Worm (Caenorhabditis elegans) whole organism, late embryonic: ENCODE measurements around the gene fbxb-103.

Experiments
- K02D7.2 ChIP-seq: sonication (generic microtip); optimal IDR thresholded peaks from 2 replicates; lab custom pipeline; 2017; ENCODE audit warnings: mild to moderate bottlenecking, missing genetic modification characterization, missing compliant biosample characterization
- K09A11.1 ChIP-seq: sonication (generic microtip); optimal IDR thresholded peaks from 2 replicates; lab custom pipeline; 2017; ENCODE audit warnings: antibody characterized with exemption, mild to moderate bottlenecking, missing genetic modification characterization, missing compliant biosample characterization; ENCODE audit not compliant: insufficient read depth
- ahr-1 ChIP-seq: sonication (generic microtip); optimal IDR thresholded peaks from 2 replicates; lab custom pipeline; 2016; ENCODE audit warnings: missing genetic modification characterization, missing compliant biosample characterization
- ceh-14 ChIP-seq: sonication (generic microtip); optimal IDR thresholded peaks from 2 replicates; lab custom pipeline; 2016; ENCODE audit warnings: missing genotype, missing genetic modification characterization, missing compliant biosample characterization
- ceh-30 ChIP-seq: fragments of 150-350 bp; optimal IDR thresholded peaks from 2 replicates; lab custom pipeline; 2014; ENCODE audit warnings: missing biosample characterization, missing genetic modification characterization
- ceh-34 ChIP-seq: sonication (generic microtip); optimal IDR thresholded peaks from 2 replicates; lab custom pipeline; 2016; ENCODE audit warnings: mild to moderate bottlenecking, missing genetic modification characterization, missing compliant biosample characterization
- ceh-45 ChIP-seq: fragments of 200-800 bp; sonication (Bioruptor generic); IDR thresholded peaks from 2 replicates; pipeline ENCODE4 v1.3.6; 2022; ENCODE audit warnings: missing genetic modification reagents, missing genetic modification characterization, missing compliant biosample characterization
- ceh-48 ChIP-seq: sonication (generic microtip); optimal IDR thresholded peaks from 2 replicates; lab custom pipeline; 2016; ENCODE audit warnings: missing genetic modification characterization, inconsistent platforms, missing compliant biosample characterization
- ceh-6 ChIP-seq: fragments of 200-800 bp; sonication (Bioruptor generic); optimal IDR thresholded peaks from 2 replicates; lab custom pipeline; 2018; ENCODE audit warnings: mild to moderate bottlenecking, missing genetic modification characterization, missing compliant biosample characterization
- dmd-4 ChIP-seq: sonication (generic microtip); optimal IDR thresholded peaks from 2 replicates; lab custom pipeline; 2016; ENCODE audit warnings: borderline replicate concordance, missing genetic modification characterization, missing compliant biosample characterization
- dve-1 ChIP-seq: sonication (generic microtip); optimal IDR thresholded peaks from 2 replicates; lab custom pipeline; 2017; ENCODE audit warnings: antibody characterized with exemption, mild to moderate bottlenecking, missing genetic modification characterization, missing compliant biosample characterization
- fkh-10 ChIP-seq: fragments of 150-350 bp; optimal IDR thresholded peaks from 2 replicates; lab custom pipeline; 2014; ENCODE audit warnings: missing biosample characterization, missing genetic modification reagents, missing genetic modification characterization
- hlh-13 ChIP-seq: fragments of 200-800 bp; sonication (Bioruptor generic); optimal IDR thresholded peaks from 2 replicates; lab custom pipeline; 2018; ENCODE audit warnings: mild to moderate bottlenecking, missing genetic modification characterization, missing compliant biosample characterization
- hlh-15 ChIP-seq: sonication (generic microtip); optimal IDR thresholded peaks from 2 replicates; lab custom pipeline; 2016; ENCODE audit warnings: missing genetic modification characterization, missing compliant biosample characterization
- hlh-6 ChIP-seq: sonication (generic microtip); optimal IDR thresholded peaks from 2 replicates; lab custom pipeline; 2016; ENCODE audit warnings: missing genotype, missing genetic modification characterization, missing compliant biosample characterization
- hlh-8 ChIP-seq: sonication (generic microtip); optimal IDR thresholded peaks from 2 replicates; lab custom pipeline; 2016; ENCODE audit warnings: missing genotype, missing genetic modification characterization, missing compliant biosample characterization
- lim-6 ChIP-seq: sonication (generic microtip); optimal IDR thresholded peaks from 2 replicates; lab custom pipeline; 2016; ENCODE audit warnings: missing genetic modification characterization, missing compliant biosample characterization
- madf-2 ChIP-seq: sonication (generic microtip); optimal IDR thresholded peaks from 2 replicates; lab custom pipeline; 2017; ENCODE audit warnings: missing genetic modification characterization, missing compliant biosample characterization
- mec-3 ChIP-seq: sonication (generic microtip); optimal IDR thresholded peaks from 2 replicates; lab custom pipeline; 2016; ENCODE audit warnings: borderline replicate concordance, missing genetic modification characterization, missing compliant biosample characterization
- nfya-1 ChIP-seq: sonication (generic microtip); optimal IDR thresholded peaks from 2 replicates; lab custom pipeline; 2017; ENCODE audit warnings: missing genetic modification characterization, mild to moderate bottlenecking, missing compliant biosample characterization, antibody characterized with exemption, moderate library complexity
- nhr-11 ChIP-seq: fragments of 150-350 bp; optimal IDR thresholded peaks from 2 replicates; lab custom pipeline; 2014; ENCODE audit warnings: missing biosample characterization, missing genetic modification characterization
- nhr-232 ChIP-seq: sonication (generic microtip); optimal IDR thresholded peaks from 2 replicates; lab custom pipeline; 2016; ENCODE audit warnings: missing genetic modification characterization, missing compliant biosample characterization
- pax-1 ChIP-seq: fragments of 150-350 bp; optimal IDR thresholded peaks from 2 replicates; lab custom pipeline; 2014; ENCODE audit warnings: missing biosample characterization, missing genetic modification characterization
- pha-2 ChIP-seq: sonication (generic microtip); optimal IDR thresholded peaks from 2 replicates; lab custom pipeline; 2017; ENCODE audit warnings: mild to moderate bottlenecking, missing genetic modification characterization, missing compliant biosample characterization
- pha-4 ChIP-seq: fragments of 150-350 bp; optimal IDR thresholded peaks from 2 replicates; lab custom pipeline; 2018; ENCODE audit warnings: missing biosample characterization, missing genetic modification reagents, missing genetic modification characterization
- rnt-1 ChIP-seq: sonication (generic microtip); optimal IDR thresholded peaks from 2 replicates; lab custom pipeline; 2016; ENCODE audit warnings: missing genetic modification characterization, missing compliant biosample characterization
- sox-4 ChIP-seq: sonication (generic microtip); optimal IDR thresholded peaks from 2 replicates; lab custom pipeline; 2017; ENCODE audit warnings: mild to moderate bottlenecking, missing genetic modification characterization, inconsistent platforms, missing compliant biosample characterization
- syd-9 ChIP-seq: sonication (generic microtip); optimal IDR thresholded peaks from 2 replicates; lab custom pipeline; 2016; ENCODE audit warnings: mild to moderate bottlenecking, missing genetic modification characterization, moderate library complexity, missing compliant biosample characterization
- tbx-2 ChIP-seq: sonication (generic microtip); optimal IDR thresholded peaks from 2 replicates; lab custom pipeline; 2016; ENCODE audit warnings: missing genetic modification characterization, missing compliant biosample characterization
- tbx-7 ChIP-seq: sonication (generic microtip); optimal IDR thresholded peaks from 2 replicates; lab custom pipeline; 2016; ENCODE audit warnings: missing genotype, missing genetic modification characterization, missing compliant biosample characterization
- unc-3 ChIP-seq, 2 experiments: fragments of 200-800 bp in 1 of 2; sonication (Bioruptor generic) in 1 of 2; sonication (generic microtip) in 1 of 2; conservative IDR thresholded peaks in 1 of 2; optimal IDR thresholded peaks in 1 of 2; 2 replicates each; pipeline versions ENCODE4 v1.3.6 to Lab custom; 2016 to 2022; ENCODE audit warnings: missing compliant biosample characterization in 2 of 2, missing genetic modification characterization in 2 of 2, missing genetic modification reagents in 1 of 2
- unc-42 ChIP-seq: sonication (generic microtip); optimal IDR thresholded peaks from 2 replicates; lab custom pipeline; 2016; ENCODE audit warnings: missing genotype, missing genetic modification characterization, missing compliant biosample characterization
- unc-86 ChIP-seq: sonication (generic microtip); optimal IDR thresholded peaks from 2 replicates; lab custom pipeline; 2016; ENCODE audit warnings: missing genetic modification characterization, missing compliant biosample characterization
- zip-5 ChIP-seq: sonication (generic microtip); optimal IDR thresholded peaks from 2 replicates; lab custom pipeline; 2016; ENCODE audit warnings: missing genetic modification characterization, missing compliant biosample characterization
- ztf-16 ChIP-seq: sonication (generic microtip); optimal IDR thresholded peaks from 2 replicates; lab custom pipeline; 2017; ENCODE audit warnings: missing genetic modification characterization, missing compliant biosample characterization

fbxb-103 gene

DNA sequence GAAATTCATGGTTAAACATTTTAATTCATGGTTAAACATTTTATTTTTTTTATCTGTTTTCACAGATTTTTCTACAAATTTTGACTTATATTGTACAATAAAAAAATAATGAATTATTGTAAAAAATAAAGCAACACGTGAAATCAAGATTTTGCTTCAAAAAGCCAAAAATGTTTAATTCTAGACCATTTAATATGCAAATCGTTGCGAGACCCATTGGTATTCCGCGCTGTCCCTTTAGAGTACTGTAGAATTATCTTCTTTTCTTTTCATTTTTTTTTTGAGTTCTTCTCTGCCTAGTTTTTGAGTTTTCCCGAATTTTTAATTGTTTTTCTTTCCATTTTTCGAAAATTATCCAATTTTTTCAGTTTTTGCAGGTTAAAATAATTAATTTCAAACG, 27.1 kb downstream of the fbxb-103 start, which contains the start of gene Y14H12B.1:
Y14H12B.1 (plus strand) TSS at position 363 of the 400 bp plus-strand sequence.
- TF ChIP-seq tbx-7 (tag; lab: Kevin White, UChicago) (no peak), hlh-15 (tag; lab: Kevin White, UChicago) (no peak), mec-3 (no peak), ceh-14 (tag; lab: Kevin White, UChicago) (no peak), ceh-6 (GFP tag; lab: Kevin White, UChicago) (no peak), pha-4 (no peak)

DNA sequence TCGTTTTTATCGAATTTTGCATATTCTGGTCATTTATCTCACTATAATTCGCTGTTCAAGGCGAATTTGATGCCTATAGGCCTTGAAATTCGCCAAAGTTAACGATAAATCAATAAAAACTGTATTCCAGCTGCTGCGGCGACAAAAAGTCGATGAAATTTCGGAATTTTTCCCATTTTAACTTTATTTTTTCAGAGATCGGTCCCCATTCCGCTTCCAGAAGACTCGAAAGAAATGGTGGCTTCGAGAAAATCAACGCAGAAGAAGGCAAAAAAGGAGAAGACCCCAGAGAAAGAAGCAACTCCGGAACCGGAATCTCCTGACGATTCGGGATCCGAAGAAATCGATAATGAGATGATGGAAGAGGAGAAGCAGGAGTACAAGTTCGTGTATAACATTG, 28.2 kb downstream of the fbxb-103 start:
- TF ChIP-seq nhr-232 (tag; lab: Kevin White, UChicago): no peak
- TF ChIP-seq unc-3 (GFP tag; conservative IDR thresholded peaks at IDR 0.05; lab: Robert Waterston, UW): no peak
- TF ChIP-seq unc-3 (tag; optimal IDR thresholded peaks at IDR 0.05; lab: Kevin White, UChicago): no peak

DNA sequence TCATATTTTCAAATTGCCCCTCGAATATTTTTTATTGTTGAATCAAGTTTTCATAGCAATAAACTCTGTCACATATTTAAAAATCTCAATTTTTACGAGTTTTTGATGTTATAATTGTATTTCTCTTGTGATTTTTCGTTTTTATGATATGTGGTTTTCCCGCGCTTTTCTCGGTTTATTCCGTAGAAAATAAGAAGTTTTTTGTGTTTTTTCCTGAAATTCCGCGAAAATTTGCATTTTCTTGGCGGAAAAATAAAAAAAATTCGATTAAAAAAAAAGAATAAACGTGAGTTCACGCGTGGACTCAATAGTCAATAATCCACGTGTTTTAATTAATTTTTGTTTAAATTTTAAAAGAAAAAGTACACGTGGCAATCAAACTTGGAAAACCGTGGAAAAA, 29.1 kb downstream of the fbxb-103 start:
- TF ChIP-seq nhr-11 (tag; lab: Kevin White, UChicago) (no peak), pha-2 (tag; lab: Kevin White, UChicago) (no peak), rnt-1 (tag; lab: Kevin White, UChicago) (no peak), hlh-6 (no peak), unc-42 (no peak), ceh-48 (no peak), hlh-13 (GFP tag; lab: Kevin White, UChicago) (no peak), dve-1 (no peak), ahr-1 (tag; lab: Kevin White, UChicago) (no peak), K02D7.2 (tag; lab: Kevin White, UChicago) (no peak)

DNA sequence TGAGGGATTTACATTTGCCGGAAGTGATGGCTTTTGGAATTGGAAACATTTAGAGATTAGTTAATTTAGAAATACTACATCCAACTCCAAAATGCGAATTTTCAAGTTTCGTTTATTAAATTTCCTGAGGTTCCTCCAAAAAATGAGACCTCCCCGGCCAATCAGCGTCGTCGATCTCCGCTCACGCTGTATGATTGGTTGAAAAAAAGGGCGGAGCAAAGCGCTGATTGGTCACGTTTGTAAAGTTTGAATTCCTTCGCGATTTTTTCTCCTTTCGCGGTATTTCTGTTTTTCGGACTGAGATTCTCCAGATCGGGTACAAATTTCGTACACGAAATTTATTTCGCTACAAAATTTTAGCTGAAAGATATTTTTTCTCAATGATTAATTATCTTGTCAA, 40.5 kb downstream of the fbxb-103 start:
- TF ChIP-seq nfya-1: peak; percentile 82
- no peak for TF ChIP-seq madf-2
- no peak for TF ChIP-seq syd-9
- no peak for TF ChIP-seq ceh-34 (tag; lab: Kevin White, UChicago)

DNA sequence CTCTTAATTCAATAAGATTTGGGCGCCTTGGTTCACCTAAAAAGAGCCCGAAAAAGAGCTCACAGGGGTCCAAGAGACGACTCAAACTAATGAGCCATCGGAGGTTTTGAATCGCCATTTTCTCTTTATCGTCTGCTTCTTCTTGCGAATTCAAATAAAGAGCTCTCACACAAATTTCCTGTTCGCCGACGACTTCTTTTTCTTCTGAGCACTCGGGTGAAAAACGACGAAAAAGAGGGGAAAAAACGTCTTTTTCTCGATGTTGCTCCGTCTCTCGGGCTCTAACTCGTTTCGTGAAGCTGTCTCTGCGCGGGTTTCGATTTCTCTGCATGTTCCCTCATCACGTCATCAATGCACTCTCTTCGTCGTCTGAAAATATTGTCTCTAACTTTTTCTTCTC, 41.6 kb downstream of the fbxb-103 start:
- TF ChIP-seq hlh-15 (tag; lab: Kevin White, UChicago): no peak
- no peak for TF ChIP-seq unc-86 (tag; lab: Kevin White, UChicago)
- TF ChIP-seq pha-4: no peak

DNA sequence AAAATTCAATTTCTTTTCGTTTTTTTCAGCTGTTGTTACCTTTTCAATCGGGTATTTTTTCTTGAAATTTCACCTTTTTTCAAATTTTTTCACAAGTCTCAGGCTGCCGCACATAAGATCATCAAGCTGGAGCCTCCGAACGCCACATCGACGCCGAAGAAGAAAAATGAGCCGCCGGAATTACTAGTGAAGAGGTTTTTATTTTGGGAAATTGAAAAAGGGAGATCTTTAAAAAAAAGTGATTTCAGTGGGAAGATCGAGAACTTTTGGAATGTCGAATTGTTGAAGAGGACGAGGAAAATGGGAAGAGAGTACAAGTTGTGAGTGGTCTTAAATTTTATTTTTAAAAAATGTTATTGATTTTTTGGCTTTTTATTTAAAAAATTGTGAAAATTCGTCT, 43.1 kb downstream of the fbxb-103 start, which contains the start of gene sea-2:
sea-2 (plus strand) TSS at position 301 of the 400 bp plus-strand sequence.
- TF ChIP-seq fkh-10 (GFP tag; lab: Kevin White, UChicago) (no peak), ztf-16 (tag; lab: Kevin White, UChicago) (no peak), hlh-6 (no peak), zip-5 (tag; lab: Kevin White, UChicago) (no peak), dmd-4 (no peak), K09A11.1 (tag; lab: Kevin White, UChicago) (no peak), pax-1 (tag; lab: Kevin White, UChicago) (no peak), sox-4 (tag; lab: Kevin White, UChicago) (no peak), hlh-8 (tag; lab: Kevin White, UChicago) (no peak), ceh-45 (GFP tag; lab: Robert Waterston, UW) (no peak), lim-6 (no peak), hlh-13 (GFP tag; lab: Kevin White, UChicago) (no peak), tbx-2 (tag; lab: Kevin White, UChicago) (no peak), ceh-30 (tag; lab: Kevin White, UChicago) (no peak)
